Worm (Caenorhabditis elegans) whole organism, L4 larva: ENCODE data around the gene zip-1.

ENCODE experiments used
- duxl-1 ChIP-seq: sonication (generic microtip); optimal IDR thresholded peaks from 2 replicates; lab custom pipeline; 2016; ENCODE audit warnings: mild to moderate bottlenecking, missing genetic modification characterization, moderate library complexity, missing compliant biosample characterization; ENCODE audit not compliant: poor library complexity
- egl-27 ChIP-seq: sonication (generic microtip); optimal IDR thresholded peaks from 3 replicates; lab custom pipeline; 2017; ENCODE audit warnings: missing biosample characterization, missing genetic modification reagents, missing genetic modification characterization
- lin-38 ChIP-seq: fragments of 200-800 bp; sonication (Bioruptor generic); IDR thresholded peaks from 2 replicates; pipeline ENCODE4 v1.3.6; 2022; ENCODE audit warnings: missing genetic modification reagents, missing genetic modification characterization, missing compliant biosample characterization

ce11 chrIII:12334268-12334667 is 723 bp downstream of the zip-1 start:
- TF ChIP-seq lin-38 (GFP tag; lab: Robert Waterston, UW) (no peak), egl-27 (no peak), duxl-1 (tag; lab: Kevin White, UChicago) (no peak)
